Worm (Caenorhabditis elegans) whole organism, L4 larva: Measurements from ENCODE around the gene C14A6.7.

Experiments used
- ZK337.2 ChIP-seq: fragments of 200-800 bp; sonication (Bioruptor generic); IDR thresholded peaks from 2 replicates; pipeline ENCODE4 v1.3.6; 2022; ENCODE audit warnings: missing genetic modification reagents, missing genetic modification characterization, missing compliant biosample characterization
- ama-1 ChIP-seq: fragments of 150-350 bp; optimal IDR thresholded peaks from 2 replicates; lab custom pipeline; 2014; ENCODE audit warnings: inconsistent platforms, mixed read lengths
- fos-1 ChIP-seq: fragments of 150-350 bp; optimal IDR thresholded peaks from 2 replicates; lab custom pipeline; 2014; ENCODE audit warnings: missing biosample characterization, missing genetic modification characterization

ce11 chrV:18162568-18162967 lies 5.6 kb downstream of the C14A6.7 start, which contains the start of gene C14A6.12:
- no peak for TF ChIP-seq fos-1
- TF ChIP-seq ama-1: no peak
- no peak for TF ChIP-seq ZK337.2 (GFP tag; lab: Robert Waterston, UW)
